Fruit fly (Drosophila melanogaster): ENCODE results near the gene CG33494.

The CG33494 gene

DNA sequence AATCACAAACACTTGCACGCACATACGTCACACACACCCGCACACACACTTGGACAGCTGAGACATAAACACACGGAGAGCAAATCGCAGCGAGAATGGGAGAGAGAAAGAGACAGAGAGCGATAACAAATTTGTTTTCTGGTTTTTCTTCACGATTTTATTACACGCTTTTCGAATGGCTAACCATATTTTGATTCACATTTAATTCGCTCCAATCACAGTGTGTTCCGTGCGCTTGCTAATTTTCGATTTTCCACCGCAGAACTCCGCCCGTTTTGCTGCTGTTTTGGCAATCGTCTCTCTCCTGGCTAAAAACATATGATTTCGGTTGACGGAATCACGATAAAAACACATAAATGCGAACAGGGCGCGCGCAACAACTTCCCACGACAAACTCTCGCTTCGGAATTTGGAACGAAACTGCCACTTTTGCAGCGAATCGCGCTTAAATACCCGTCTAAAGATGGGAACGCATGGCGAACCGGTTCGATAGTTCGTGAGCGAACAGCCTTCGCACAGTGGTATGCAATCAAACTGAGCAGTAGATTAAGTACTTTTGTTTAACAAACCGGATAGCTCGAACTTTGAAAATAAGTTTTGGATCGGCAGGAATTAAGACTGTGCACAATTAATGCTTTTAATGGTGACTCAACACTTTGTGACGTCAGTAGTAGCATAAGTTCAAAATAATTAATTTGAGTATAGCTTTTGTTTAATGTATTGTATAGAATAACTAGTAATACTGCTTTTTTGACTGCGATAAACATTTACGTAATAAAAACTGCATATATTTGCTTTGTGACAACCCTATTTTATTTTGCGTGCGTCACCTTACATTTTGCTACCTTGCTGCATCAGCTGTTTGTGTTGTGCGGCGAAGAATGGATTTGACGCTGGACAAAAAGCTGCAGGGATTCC, 22.1 kb downstream of the CG33494 start, which contains the start of the genes Fur1 and Vps33B (continued):
- TF ChIP-seq sd (tag; optimal IDR thresholded peaks at IDR 0.05), result peak; percentile 89
- TF ChIP-seq ab (GFP tag; optimal IDR thresholded peaks at IDR 0.05), result peak; percentile 97
- peak; percentile 88 for TF ChIP-seq CG7987 (GFP tag; optimal IDR thresholded peaks at IDR 0.05)
- TF ChIP-seq crp (GFP tag; optimal IDR thresholded peaks at IDR 0.05), result peak; percentile 96 to 98
- TF ChIP-seq CG9817 (tag; optimal IDR thresholded peaks at IDR 0.05), result peak; percentile 96
- TF ChIP-seq sna (GFP tag; IDR thresholded peaks at IDR 0.05; ENCODE audit: partially characterized antibody), result peak; percentile 85
- peak; percentile 94 for TF ChIP-seq lbe (GFP tag; optimal IDR thresholded peaks at IDR 0.05)
- TF ChIP-seq Poxn (GFP tag; IDR thresholded peaks at IDR 0.05), result peak; percentile 84
- TF ChIP-seq CG2199 (GFP tag; IDR thresholded peaks at IDR 0.05), result peak; percentile 78; the same call in 1 of the 3 replicates
- peak; percentile 97 for TF ChIP-seq CG8290 (GFP tag; optimal IDR thresholded peaks at IDR 0.05)
- TF ChIP-seq CG8290 (tag; optimal IDR thresholded peaks at IDR 0.05), result peak; percentile 96 to 98
- TF ChIP-seq CG33557 (GFP tag; optimal IDR thresholded peaks at IDR 0.05), result peak; percentile 94
- peak; percentile 98 for TF ChIP-seq CG9609 (GFP tag; optimal IDR thresholded peaks at IDR 0.05)
- TF ChIP-seq pros (GFP tag; optimal IDR thresholded peaks at IDR 0.05), result peak; percentile 18
- TF ChIP-seq dpn (GFP tag; optimal IDR thresholded peaks at IDR 0.05), result peak; percentile 98 to 99
- peak; percentile 78 for TF ChIP-seq CG7271 (tag; optimal IDR thresholded peaks at IDR 0.05)
- peak; percentile 92 for TF ChIP-seq H15 (GFP tag; IDR thresholded peaks at IDR 0.05)
- peak; percentile 74 for TF ChIP-seq bowl (GFP tag; IDR thresholded peaks at IDR 0.05)
- TF ChIP-seq CG18011 (GFP tag; optimal IDR thresholded peaks at IDR 0.05), result peak; percentile 89
- TF ChIP-seq CG16779 (GFP tag; IDR thresholded peaks at IDR 0.05), result peak; percentile 92
- TF ChIP-seq yki (optimal IDR thresholded peaks at IDR 0.05), result peak; percentile 33
- peak; percentile 100 for TF ChIP-seq Ets65A (GFP tag)
- TF ChIP-seq lov (optimal IDR thresholded peaks at IDR 0.05), result peak; percentile 7
- TF ChIP-seq lov (GFP tag; IDR thresholded peaks at IDR 0.05), result peak; percentile 84; the same call in 1 of the 3 replicates
- TF ChIP-seq Side (GFP tag; optimal IDR thresholded peaks at IDR 0.05), result peak; percentile 98
- TF ChIP-seq CG13296 (GFP tag; optimal IDR thresholded peaks at IDR 0.05), result peak; percentile 96
- TF ChIP-seq ase (GFP tag; IDR thresholded peaks at IDR 0.05), result peak; percentile 94
- peak; percentile 99 for TF ChIP-seq shn (GFP tag; optimal IDR thresholded peaks at IDR 0.05)
- TF ChIP-seq CG10366 (GFP tag; IDR thresholded peaks at IDR 0.05), result peak; percentile 93
- TF ChIP-seq CG6175 (GFP tag; IDR thresholded peaks at IDR 0.05), result peak; percentile 84
- peak; percentile 89 for TF ChIP-seq CG2116 (GFP tag; optimal IDR thresholded peaks at IDR 0.05)
- TF ChIP-seq CG4854 (GFP tag; optimal IDR thresholded peaks at IDR 0.05), result peak; percentile 97
- peak; percentile 90 for TF ChIP-seq gsb (GFP tag; IDR thresholded peaks at IDR 0.05)
- TF ChIP-seq Lpt (GFP tag; optimal IDR thresholded peaks at IDR 0.05), result no peak
- peak; percentile 81 for TF ChIP-seq CG3995 (GFP tag; optimal IDR thresholded peaks at IDR 0.05)
- peak; percentile 98 for TF ChIP-seq maf-S (GFP tag; optimal IDR thresholded peaks at IDR 0.05)
- TF ChIP-seq gcm (GFP tag; optimal IDR thresholded peaks at IDR 0.05), result peak; percentile 94
- peak; percentile 86 for TF ChIP-seq C15 (GFP tag; IDR thresholded peaks at IDR 0.05)
- peak; percentile 85 for TF ChIP-seq CG6654 (GFP tag; optimal IDR thresholded peaks at IDR 0.05)
- peak; percentile 98 for TF ChIP-seq fu2 (GFP tag; optimal IDR thresholded peaks at IDR 0.05)
- peak; percentile 98 for TF ChIP-seq CG4282 (GFP tag; optimal IDR thresholded peaks at IDR 0.05)
- TF ChIP-seq CG2875 (GFP tag; optimal IDR thresholded peaks at IDR 0.05), result peak; percentile 93
- TF ChIP-seq Drgx (GFP tag; IDR thresholded peaks at IDR 0.05), result peak; percentile 95
- TF ChIP-seq row (GFP tag; IDR thresholded peaks at IDR 0.05), result peak; percentile 98
- TF ChIP-seq br (optimal IDR thresholded peaks at IDR 0.05), result no peak
- TF ChIP-seq hb (GFP tag; IDR thresholded peaks at IDR 0.05; ENCODE audit: partially characterized antibody), result peak; percentile 76; the same call in 2 of the 3 replicates
- TF ChIP-seq Atf6 (GFP tag; IDR thresholded peaks at IDR 0.05), result peak; percentile 96
- TF ChIP-seq kah (GFP tag; optimal IDR thresholded peaks at IDR 0.05), result peak; percentile 84
- no peak for TF ChIP-seq CG1832 (GFP tag; optimal IDR thresholded peaks at IDR 0.05)
- peak; percentile 90 for TF ChIP-seq NFAT (GFP tag; IDR thresholded peaks at IDR 0.05)
